Worm (Caenorhabditis elegans) whole organism, L2 larva: ENCODE measurements around the gene cyp-14A1.

Experiments
- F13H6.1 ChIP-seq: sonication (generic microtip); optimal IDR thresholded peaks from 2 replicates; lab custom pipeline; 2016; ENCODE audit warnings: missing genetic modification characterization, missing compliant biosample characterization
- elt-3 ChIP-seq: sonication (generic microtip); optimal IDR thresholded peaks from 2 replicates; lab custom pipeline; 2017; ENCODE audit warnings: missing biosample characterization, missing genetic modification characterization
- mdl-1 ChIP-seq, 2 experiments: fragments of 150-350 bp in 1 of 2; sonication (generic microtip) in 1 of 2; optimal IDR thresholded peaks; 2 replicates each; lab custom pipeline; 2017; ENCODE audit warnings: missing biosample characterization in 2 of 2, missing genetic modification characterization in 2 of 2

- TF ChIP-seq mdl-1 (tag; optimal IDR thresholded peaks at IDR 0.05; lab: Kevin White, UChicago) (no peak), F13H6.1 (no peak), elt-3 (no peak)
Measured at ce11 chrX:13237102-13237501, 30.1 kb downstream of the cyp-14A1 start, which contains the start of gene K08H2.3.
